Comparison of ENCODE assay signal across 1 fruit fly cellular context in the genomic region with DNA sequence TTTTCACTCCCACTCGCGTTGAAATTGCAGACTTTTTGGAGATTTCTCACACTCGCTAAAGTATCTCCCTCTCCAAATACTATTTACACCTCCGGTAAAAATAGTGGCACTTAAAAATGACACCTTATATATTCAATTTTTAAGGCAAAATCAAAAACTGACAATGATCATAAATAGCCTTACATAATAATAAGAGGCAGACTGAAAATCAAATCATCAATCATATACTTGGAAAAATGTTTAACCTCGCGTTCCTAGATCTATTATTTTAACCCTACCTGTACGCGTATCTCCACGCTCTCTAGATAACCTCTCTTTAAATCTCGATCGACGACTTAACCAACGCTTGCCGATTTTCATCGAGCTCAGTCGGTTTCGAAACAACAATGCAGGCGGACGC.
TF ChIP-seq lines count a peak whose summit lies in the region.

No protein-coding gene starts in this region.

TF ChIP-seq in whole organism, embryonic, 481 proteins besides CTCF, POLR2A, EP300 and RAD21 (continued from another document and continues in another):
- TF ChIP-seq zfh1 (GFP tag; IDR thresholded peaks at IDR 0.05; lab: Robert Waterston, UW), result peak; percentile 63
- no peak for TF ChIP-seq CG10147 (GFP tag; optimal IDR thresholded peaks at IDR 0.05; lab: Kevin White, UChicago)
- TF ChIP-seq CG10565 (GFP tag; optimal IDR thresholded peaks at IDR 0.05; lab: Kevin White, UChicago), result no peak
- no peak for TF ChIP-seq CG15696 (tag; optimal IDR thresholded peaks at IDR 0.05; lab: Kevin White, UChicago)
- peak; percentile 67; the same call in 2 of the 3 replicates for TF ChIP-seq Mrtf (GFP tag; IDR thresholded peaks at IDR 0.05; lab: Robert Waterston, UW)
- TF ChIP-seq zen2 (GFP tag; IDR thresholded peaks at IDR 0.05; lab: Robert Waterston, UW; ENCODE audit: partially characterized antibody), result no peak
- TF ChIP-seq CG4730 (GFP tag; IDR thresholded peaks at IDR 0.05; lab: Robert Waterston, UW), result peak; percentile 42; the same call in 1 of the 2 replicates
- no peak for TF ChIP-seq CG14860 (GFP tag; IDR thresholded peaks at IDR 0.05; lab: Robert Waterston, UW; ENCODE audit: partially characterized antibody)
- peak; percentile 61 for TF ChIP-seq NFAT (GFP tag; IDR thresholded peaks at IDR 0.05; lab: Robert Waterston, UW)
- no peak for TF ChIP-seq CG8388 (GFP tag; optimal IDR thresholded peaks at IDR 0.05; lab: Kevin White, UChicago)
- peak; percentile 66 for TF ChIP-seq D19B (GFP tag; optimal IDR thresholded peaks at IDR 0.05; lab: Kevin White, UChicago)
- no peak for TF ChIP-seq CG8281 (tag; optimal IDR thresholded peaks at IDR 0.05; lab: Kevin White, UChicago)
- peak; percentile 87 for TF ChIP-seq CG15269 (tag; optimal IDR thresholded peaks at IDR 0.05; lab: Kevin White, UChicago)
- no peak for TF ChIP-seq shn (GFP tag; optimal IDR thresholded peaks at IDR 0.05; lab: Kevin White, UChicago)
- no peak for TF ChIP-seq dmrt99B (tag; optimal IDR thresholded peaks at IDR 0.05; lab: Kevin White, UChicago)
- no peak for TF ChIP-seq Atf3 (GFP tag; optimal IDR thresholded peaks at IDR 0.05; lab: Kevin White, UChicago)
- TF ChIP-seq CG7963 (GFP tag; IDR thresholded peaks at IDR 0.05; lab: Robert Waterston, UW; ENCODE audit: partially characterized antibody), result no peak
- no peak for TF ChIP-seq CG8944 (GFP tag; optimal IDR thresholded peaks at IDR 0.05; lab: Kevin White, UChicago)
- TF ChIP-seq fd102C (GFP tag; optimal IDR thresholded peaks at IDR 0.05; lab: Kevin White, UChicago), result no peak
- TF ChIP-seq Atf-2 (GFP tag; optimal IDR thresholded peaks at IDR 0.05; lab: Kevin White, UChicago), result no peak
- TF ChIP-seq knrl (GFP tag; IDR thresholded peaks at IDR 0.05; lab: Robert Waterston, UW; ENCODE audit: partially characterized antibody), result no peak
- TF ChIP-seq sim (GFP tag; IDR thresholded peaks at IDR 0.05; lab: Robert Waterston, UW), result no peak
- peak; percentile 46 for TF ChIP-seq Sox100B (GFP tag; optimal IDR thresholded peaks at IDR 0.05; lab: Kevin White, UChicago)
- peak; percentile 61 for TF ChIP-seq Side (GFP tag; optimal IDR thresholded peaks at IDR 0.05; lab: Kevin White, UChicago)
- 0 out of 2 replicates have a peak, but pooled peaks have one; percentile 22 for TF ChIP-seq CG17328 (GFP tag; IDR thresholded peaks at IDR 0.05; lab: Robert Waterston, UW)
- no peak for TF ChIP-seq kah (GFP tag; optimal IDR thresholded peaks at IDR 0.05; lab: Kevin White, UChicago)
- no peak for TF ChIP-seq CG10959 (GFP tag; IDR thresholded peaks at IDR 0.05; lab: Robert Waterston, UW)
- TF ChIP-seq trh (GFP tag; optimal IDR thresholded peaks at IDR 0.05; lab: Kevin White, UChicago), result no peak
- TF ChIP-seq Hr78 (GFP tag; optimal IDR thresholded peaks at IDR 0.05; lab: Kevin White, UChicago), result no peak
- TF ChIP-seq ERR (GFP tag; optimal IDR thresholded peaks at IDR 0.05; lab: Kevin White, UChicago), result no peak
- peak; percentile 81 for TF ChIP-seq stc (GFP tag; IDR thresholded peaks at IDR 0.05; lab: Robert Waterston, UW)
- TF ChIP-seq CG13624 (GFP tag; optimal IDR thresholded peaks at IDR 0.05; lab: Kevin White, UChicago), result peak; percentile 55
- no peak for TF ChIP-seq crp (GFP tag; optimal IDR thresholded peaks at IDR 0.05; lab: Kevin White, UChicago)
- no peak for TF ChIP-seq pzg (GFP tag; optimal IDR thresholded peaks at IDR 0.05; lab: Kevin White, UChicago)
- peak; percentile 55 for TF ChIP-seq CG7372 (GFP tag; IDR thresholded peaks at IDR 0.05; lab: Robert Waterston, UW)
- TF ChIP-seq Bdp1 (GFP tag; optimal IDR thresholded peaks at IDR 0.05; lab: Kevin White, UChicago), result no peak
- TF ChIP-seq CG1792 (GFP tag; optimal IDR thresholded peaks at IDR 0.05; lab: Kevin White, UChicago), result peak; percentile 34
- TF ChIP-seq Sin3A (optimal IDR thresholded peaks at IDR 0.05; lab: Kevin White, UChicago), result no peak
- TF ChIP-seq cad (GFP tag; optimal IDR thresholded peaks at IDR 0.05; lab: Kevin White, UChicago), result no peak
- peak; percentile 62; the same call in 1 of the 2 replicates for TF ChIP-seq Oaz (GFP tag; IDR thresholded peaks at IDR 0.05; lab: Robert Waterston, UW)
- no peak for TF ChIP-seq CG34376 (GFP tag; optimal IDR thresholded peaks at IDR 0.05; lab: Kevin White, UChicago)
- no peak for TF ChIP-seq CG8359 (GFP tag; optimal IDR thresholded peaks at IDR 0.05; lab: Kevin White, UChicago; ENCODE audit: borderline replicate concordance)
- peak; percentile 64; the same call in 1 of the 2 replicates for TF ChIP-seq wdn (GFP tag; IDR thresholded peaks at IDR 0.05; lab: Robert Waterston, UW)
- no peak for TF ChIP-seq eve (GFP tag; optimal IDR thresholded peaks at IDR 0.05; lab: Kevin White, UChicago)
- TF ChIP-seq dimm (GFP tag; IDR thresholded peaks at IDR 0.05; lab: Robert Waterston, UW), result 0 out of 2 replicates have a peak, but pooled peaks have one; percentile 6
- no peak for TF ChIP-seq ham (GFP tag; IDR thresholded peaks at IDR 0.05; lab: Robert Waterston, UW)
- peak; percentile 50; the same call in 1 of the 3 replicates for TF ChIP-seq CG11093 (GFP tag; IDR thresholded peaks at IDR 0.05; lab: Robert Waterston, UW)
- peak; percentile 83 for TF ChIP-seq gro (GFP tag; optimal IDR thresholded peaks at IDR 0.05; lab: Kevin White, UChicago)
- peak; percentile 82 for TF ChIP-seq al (GFP tag; IDR thresholded peaks at IDR 0.05; lab: Robert Waterston, UW)
- peak; percentile 5 for TF ChIP-seq Six4 (GFP tag; optimal IDR thresholded peaks at IDR 0.05; lab: Kevin White, UChicago)
- peak; percentile 33; the same call in 1 of the 2 replicates for TF ChIP-seq CG5953 (GFP tag; IDR thresholded peaks at IDR 0.05; lab: Robert Waterston, UW)
- no peak for TF ChIP-seq CG3407 (GFP tag; optimal IDR thresholded peaks at IDR 0.05; lab: Kevin White, UChicago)
- no peak for TF ChIP-seq lbe (GFP tag; optimal IDR thresholded peaks at IDR 0.05; lab: Kevin White, UChicago)
- peak; percentile 82 for TF ChIP-seq Med (GFP tag; lab: Kevin White, UChicago)
- TF ChIP-seq gfzf (GFP tag; optimal IDR thresholded peaks at IDR 0.05; lab: Kevin White, UChicago), result no peak
- peak; percentile 59; the same call in 1 of the 2 replicates for TF ChIP-seq CG1024 (GFP tag; IDR thresholded peaks at IDR 0.05; lab: Robert Waterston, UW)
- TF ChIP-seq CG3726 (GFP tag; IDR thresholded peaks at IDR 0.05; lab: Robert Waterston, UW), result no peak
- no peak for TF ChIP-seq Blimp-1 (GFP tag; optimal IDR thresholded peaks at IDR 0.05; lab: Kevin White, UChicago)
- no peak for TF ChIP-seq stwl (tag; optimal IDR thresholded peaks at IDR 0.05; lab: Kevin White, UChicago)
- no peak for TF ChIP-seq CG9817 (tag; optimal IDR thresholded peaks at IDR 0.05; lab: Kevin White, UChicago)
- peak; percentile 41 for TF ChIP-seq CG18476 (GFP tag; optimal IDR thresholded peaks at IDR 0.05; lab: Kevin White, UChicago)
- TF ChIP-seq CG15011 (GFP tag; optimal IDR thresholded peaks at IDR 0.05; lab: Kevin White, UChicago), result peak; percentile 57
- no peak for TF ChIP-seq Doc3 (GFP tag; IDR thresholded peaks at IDR 0.05; lab: Robert Waterston, UW; ENCODE audit: partially characterized antibody)
- peak; percentile 69 for TF ChIP-seq ttk (GFP tag; IDR thresholded peaks at IDR 0.05; lab: Robert Waterston, UW)
- TF ChIP-seq sisA (GFP tag; IDR thresholded peaks at IDR 0.05; lab: Robert Waterston, UW), result peak; percentile 59
- TF ChIP-seq ewg (GFP tag; optimal IDR thresholded peaks at IDR 0.05; lab: Kevin White, UChicago), result no peak
- TF ChIP-seq Nf-YA (GFP tag; IDR thresholded peaks at IDR 0.05; lab: Robert Waterston, UW), result peak; percentile 75
- TF ChIP-seq TFAM (GFP tag; optimal IDR thresholded peaks at IDR 0.05; lab: Kevin White, UChicago), result no peak
- TF ChIP-seq gt (GFP tag; IDR thresholded peaks at IDR 0.05; lab: Robert Waterston, UW), result no peak
- no peak for TF ChIP-seq ATbp (GFP tag; optimal IDR thresholded peaks at IDR 0.05; lab: Kevin White, UChicago)
- TF ChIP-seq HLH54F (GFP tag; optimal IDR thresholded peaks at IDR 0.05; lab: Kevin White, UChicago), result peak; percentile 40
- TF ChIP-seq CG9932 (GFP tag; IDR thresholded peaks at IDR 0.05; lab: Robert Waterston, UW), result peak; percentile 85
- no peak for TF ChIP-seq bigmax (GFP tag; optimal IDR thresholded peaks at IDR 0.05; lab: Kevin White, UChicago)
- no peak for TF ChIP-seq lola (GFP tag; optimal IDR thresholded peaks at IDR 0.05; lab: Kevin White, UChicago)
- TF ChIP-seq prd (optimal IDR thresholded peaks at IDR 0.05; lab: Kevin White, UChicago), result no peak
- TF ChIP-seq prd (GFP tag; IDR thresholded peaks at IDR 0.05; lab: Robert Waterston, UW), result peak; percentile 82
- TF ChIP-seq sna (GFP tag; IDR thresholded peaks at IDR 0.05; lab: Robert Waterston, UW; ENCODE audit: partially characterized antibody), result no peak
- TF ChIP-seq disco-r (GFP tag; optimal IDR thresholded peaks at IDR 0.05; lab: Kevin White, UChicago), result no peak
- no peak for TF ChIP-seq pan (optimal IDR thresholded peaks at IDR 0.05; lab: Kevin White, UChicago)
- peak in 1 of 2 experiments; percentile 82 for TF ChIP-seq pan (GFP tag; optimal IDR thresholded peaks at IDR 0.05 in 1 of 2, IDR thresholded peaks at IDR 0.05 in 1 of 2)
- no peak for TF ChIP-seq CG30020 (tag; optimal IDR thresholded peaks at IDR 0.05; lab: Kevin White, UChicago)
- TF ChIP-seq GATAe (GFP tag; conservative IDR thresholded peaks at IDR 0.05; lab: Robert Waterston, UW), result no peak
- peak; percentile 55 for TF ChIP-seq CG1233 (GFP tag; optimal IDR thresholded peaks at IDR 0.05; lab: Kevin White, UChicago)
- no peak for TF ChIP-seq oc (tag; optimal IDR thresholded peaks at IDR 0.05; lab: Kevin White, UChicago)
- peak; percentile 74; the same call in 2 of the 3 replicates for TF ChIP-seq CG11456 (GFP tag; IDR thresholded peaks at IDR 0.05; lab: Robert Waterston, UW)
- TF ChIP-seq ranshi (GFP tag; IDR thresholded peaks at IDR 0.05; lab: Robert Waterston, UW), result peak; percentile 80
- no peak for TF ChIP-seq hkb (optimal IDR thresholded peaks at IDR 0.05; lab: Kevin White, UChicago)
- TF ChIP-seq hkb (GFP tag; IDR thresholded peaks at IDR 0.05; lab: Robert Waterston, UW), result peak; percentile 77
- TF ChIP-seq maf-S (GFP tag; optimal IDR thresholded peaks at IDR 0.05; lab: Kevin White, UChicago), result peak; percentile 56
- TF ChIP-seq luna (GFP tag; optimal IDR thresholded peaks at IDR 0.05; lab: Kevin White, UChicago), result no peak
- peak; percentile 69 for TF ChIP-seq bcd (GFP tag; optimal IDR thresholded peaks at IDR 0.05; lab: Kevin White, UChicago)
- TF ChIP-seq CG10654 (GFP tag; optimal IDR thresholded peaks at IDR 0.05; lab: Kevin White, UChicago), result peak; percentile 41
- no peak for TF ChIP-seq CG6654 (GFP tag; optimal IDR thresholded peaks at IDR 0.05; lab: Kevin White, UChicago)
- TF ChIP-seq ab (GFP tag; optimal IDR thresholded peaks at IDR 0.05; lab: Kevin White, UChicago), result no peak
- no peak for TF ChIP-seq NC2α (GFP tag; optimal IDR thresholded peaks at IDR 0.05; lab: Kevin White, UChicago)
- no peak for TF ChIP-seq CG10462 (GFP tag; optimal IDR thresholded peaks at IDR 0.05; lab: Kevin White, UChicago)
- TF ChIP-seq chif (GFP tag; optimal IDR thresholded peaks at IDR 0.05; lab: Kevin White, UChicago), result peak in 1 of 2 experiments; percentile 24
- TF ChIP-seq CG16813 (GFP tag; IDR thresholded peaks at IDR 0.05; lab: Robert Waterston, UW; ENCODE audit: partially characterized antibody), result no peak
- TF ChIP-seq sr (GFP tag; IDR thresholded peaks at IDR 0.05; lab: Robert Waterston, UW), result no peak; the same call in 2 of the 3 replicates
- peak; percentile 46; the same call in 1 of the 2 replicates for TF ChIP-seq Awh (GFP tag; IDR thresholded peaks at IDR 0.05; lab: Robert Waterston, UW)
- no peak for TF ChIP-seq tx (GFP tag; optimal IDR thresholded peaks at IDR 0.05; lab: Kevin White, UChicago)
- peak; percentile 14 for TF ChIP-seq CG4820 (GFP tag; optimal IDR thresholded peaks at IDR 0.05; lab: Kevin White, UChicago)
- no peak for TF ChIP-seq CG9797 (GFP tag; optimal IDR thresholded peaks at IDR 0.05; lab: Kevin White, UChicago)
- peak; percentile 61 for TF ChIP-seq H2.0 (GFP tag; IDR thresholded peaks at IDR 0.05; lab: Robert Waterston, UW)
- no peak for TF ChIP-seq C15 (GFP tag; IDR thresholded peaks at IDR 0.05; lab: Robert Waterston, UW)
- no peak for TF ChIP-seq ro (GFP tag; IDR thresholded peaks at IDR 0.05; lab: Robert Waterston, UW)
- no peak for TF ChIP-seq fu2 (GFP tag; optimal IDR thresholded peaks at IDR 0.05; lab: Kevin White, UChicago)
- TF ChIP-seq CG7357 (GFP tag; IDR thresholded peaks at IDR 0.05; lab: Robert Waterston, UW), result peak; percentile 47; the same call in 2 of the 3 replicates
- TF ChIP-seq pum (GFP tag; optimal IDR thresholded peaks at IDR 0.05; lab: Kevin White, UChicago), result peak; percentile 14
- TF ChIP-seq CG31388 (GFP tag; optimal IDR thresholded peaks at IDR 0.05; lab: Kevin White, UChicago), result no peak
- TF ChIP-seq ci (GFP tag; IDR thresholded peaks at IDR 0.05; lab: Robert Waterston, UW), result peak; percentile 44; the same call in 1 of the 3 replicates
- no peak for TF ChIP-seq CG4282 (GFP tag; optimal IDR thresholded peaks at IDR 0.05; lab: Kevin White, UChicago)
- TF ChIP-seq mirr (GFP tag; optimal IDR thresholded peaks at IDR 0.05; lab: Kevin White, UChicago), result no peak
- TF ChIP-seq hb (GFP tag; IDR thresholded peaks at IDR 0.05; lab: Robert Waterston, UW; ENCODE audit: partially characterized antibody), result no peak
- peak; percentile 90 for TF ChIP-seq lab (GFP tag; optimal IDR thresholded peaks at IDR 0.05; lab: Kevin White, UChicago)
- TF ChIP-seq CG10209 (GFP tag; optimal IDR thresholded peaks at IDR 0.05; lab: Kevin White, UChicago), result peak; percentile 62
- TF ChIP-seq CG4707 (GFP tag; optimal IDR thresholded peaks at IDR 0.05; lab: Kevin White, UChicago), result no peak
- peak; percentile 61 for TF ChIP-seq CG18619 (GFP tag; optimal IDR thresholded peaks at IDR 0.05; lab: Kevin White, UChicago)
- TF ChIP-seq CG6854 (GFP tag; optimal IDR thresholded peaks at IDR 0.05; lab: Kevin White, UChicago), result peak; percentile 71
- 0 out of 3 replicates have a peak, but pooled peaks have one; percentile 20 for TF ChIP-seq jigr1 (GFP tag; IDR thresholded peaks at IDR 0.05; lab: Robert Waterston, UW)
- TF ChIP-seq CG3995 (GFP tag; optimal IDR thresholded peaks at IDR 0.05; lab: Kevin White, UChicago), result peak; percentile 40
- TF ChIP-seq pita (GFP tag; optimal IDR thresholded peaks at IDR 0.05; lab: Kevin White, UChicago), result no peak
- no peak for TF ChIP-seq Sox102F (GFP tag; optimal IDR thresholded peaks at IDR 0.05; lab: Kevin White, UChicago)
- peak; percentile 92 for TF ChIP-seq CG32532 (GFP tag; IDR thresholded peaks at IDR 0.05; lab: Robert Waterston, UW)
- TF ChIP-seq slou (GFP tag; optimal IDR thresholded peaks at IDR 0.05; lab: Kevin White, UChicago), result no peak
- no peak for TF ChIP-seq CG13894 (tag; optimal IDR thresholded peaks at IDR 0.05; lab: Kevin White, UChicago)
- peak; percentile 40; the same call in 1 of the 2 replicates for TF ChIP-seq danr (GFP tag; IDR thresholded peaks at IDR 0.05; lab: Robert Waterston, UW)
